Fruit fly (Drosophila melanogaster) whole organism, adult: Measurements from ENCODE around the gene mtDNA-helicase.

ENCODE experiments used
- CG11617 ChIP-seq: fragments of 200-800 bp; sonication (Bioruptor generic); optimal IDR thresholded peaks from 2 replicates; lab custom pipeline; 2017; ENCODE audit warnings: mild to moderate bottlenecking, missing biosample characterization, missing genetic modification reagents, missing genetic modification characterization
- CG12768 ChIP-seq: fragments of 200-800 bp; sonication (Bioruptor generic); optimal IDR thresholded peaks from 2 replicates; lab custom pipeline; 2017; ENCODE audit warnings: missing biosample characterization, missing genetic modification characterization, mild to moderate bottlenecking, moderate library complexity, missing genetic modification reagents
- CG14711 ChIP-seq: fragments of 200-800 bp; sonication (Bioruptor generic); optimal IDR thresholded peaks from 2 replicates; lab custom pipeline; 2018; ENCODE audit warnings: missing biosample characterization, mild to moderate bottlenecking, missing genetic modification characterization, moderate library complexity
- CG1620 ChIP-seq: fragments of 200-800 bp; sonication (Bioruptor generic); optimal IDR thresholded peaks from 2 replicates; lab custom pipeline; 2016; ENCODE audit warnings: missing biosample characterization, missing genetic modification characterization
- CG33017 ChIP-seq: fragments of 200-800 bp; sonication (Bioruptor generic); optimal IDR thresholded peaks from 2 replicates; lab custom pipeline; 2018; ENCODE audit warnings: missing biosample characterization, mild to moderate bottlenecking, missing genetic modification characterization, moderate library complexity
- CG5204 ChIP-seq: fragments of 200-800 bp; sonication (Bioruptor generic); optimal IDR thresholded peaks from 2 replicates; lab custom pipeline; 2016; ENCODE audit warnings: missing biosample characterization, missing genetic modification characterization
- CG7045 ChIP-seq: fragments of 200-800 bp; sonication (Bioruptor generic); optimal IDR thresholded peaks from 2 replicates; lab custom pipeline; 2017; ENCODE audit warnings: missing biosample characterization, mild to moderate bottlenecking, missing genetic modification characterization
- CG7101 ChIP-seq: fragments of 200-800 bp; sonication (Bioruptor generic); optimal IDR thresholded peaks from 2 replicates; lab custom pipeline; 2018; ENCODE audit warnings: missing biosample characterization, mild to moderate bottlenecking, missing genetic modification characterization, moderate library complexity
- Clk ChIP-seq: fragments of 200-800 bp; sonication (Bioruptor generic); optimal IDR thresholded peaks from 2 replicates; lab custom pipeline; 2017; ENCODE audit warnings: missing biosample characterization, missing genetic modification characterization
- Crg-1 ChIP-seq: fragments of 200-800 bp; sonication (Bioruptor generic); optimal IDR thresholded peaks from 2 replicates; lab custom pipeline; 2016; ENCODE audit warnings: missing biosample characterization, missing genetic modification characterization
- Hr96 ChIP-seq: fragments of 200-800 bp; sonication (Bioruptor generic); optimal IDR thresholded peaks from 2 replicates; lab custom pipeline; 2016; ENCODE audit warnings: missing biosample characterization, missing genetic modification characterization
- Mnt ChIP-seq: fragments of 200-800 bp; sonication (Bioruptor generic); optimal IDR thresholded peaks from 2 replicates; lab custom pipeline; 2016; ENCODE audit warnings: missing biosample characterization, mild to moderate bottlenecking, missing genetic modification characterization
- bab1 ChIP-seq: fragments of 200-800 bp; sonication (Bioruptor generic); optimal IDR thresholded peaks from 3 replicates; lab custom pipeline; 2019; ENCODE audit warnings: missing biosample characterization, mild to moderate bottlenecking, missing genetic modification characterization, moderate library complexity
- cic ChIP-seq: fragments of 200-800 bp; sonication (Bioruptor generic); optimal IDR thresholded peaks from 2 replicates; lab custom pipeline; 2017; ENCODE audit warnings: missing biosample characterization, mild to moderate bottlenecking, missing genetic modification characterization, moderate library complexity
- cnc ChIP-seq, 2 experiments: fragments of >200 bp; optimal IDR thresholded peaks; 2 replicates each; lab custom pipeline; 2017
- kay ChIP-seq: fragments of 200-800 bp; sonication (Bioruptor generic); peaks from one replicate; lab custom pipeline; 2016; ENCODE audit warnings: missing biosample characterization, missing genetic modification characterization, borderline replicate concordance
- ovo ChIP-seq: fragments of 200-800 bp; sonication (Bioruptor generic); optimal IDR thresholded peaks from 2 replicates; lab custom pipeline; 2016; ENCODE audit warnings: missing biosample characterization, missing genetic modification characterization
- pad ChIP-seq: fragments of 200-800 bp; sonication (Bioruptor generic); optimal IDR thresholded peaks from 3 replicates; lab custom pipeline; 2017; ENCODE audit warnings: missing biosample characterization, missing genetic modification characterization, mild to moderate bottlenecking, moderate library complexity, missing genetic modification reagents
- tj ChIP-seq: fragments of 200-800 bp; sonication (Bioruptor generic); optimal IDR thresholded peaks from 3 replicates; lab custom pipeline; 2017; ENCODE audit warnings: missing biosample characterization, mild to moderate bottlenecking, missing genetic modification characterization, moderate library complexity
- toe ChIP-seq: fragments of 200-800 bp; sonication (Bioruptor generic); optimal IDR thresholded peaks from 2 replicates; lab custom pipeline; 2016; ENCODE audit warnings: missing biosample characterization, missing genetic modification characterization

mtDNA-helicase gene

DNA sequence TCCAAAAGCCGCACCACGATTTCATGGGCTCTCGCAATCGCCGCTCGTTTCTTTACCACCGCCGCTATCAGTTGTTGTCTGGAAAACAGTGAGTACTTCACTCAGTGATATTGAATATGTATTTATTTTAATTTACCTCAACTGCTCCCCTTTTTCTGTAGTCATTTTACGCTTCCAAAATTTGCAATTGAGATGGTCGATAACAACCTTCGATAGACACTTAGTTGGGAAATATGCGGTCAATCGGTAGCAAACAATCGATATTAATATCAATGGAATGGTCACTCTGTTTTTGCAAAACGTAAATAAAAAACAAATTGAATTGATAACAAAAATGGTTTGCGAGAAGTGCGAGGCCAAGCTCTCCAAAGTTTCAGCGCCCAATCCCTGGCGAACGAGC, 2.7 kb downstream of the mtDNA-helicase start, which contains the start of the genes CG34183 and CG4537:
CG34183 (minus strand) TSS at position 197 of the 400 bp plus-strand sequence.
CG4537 (plus strand) TSS at position 310 of the 400 bp plus-strand sequence.
- peak; percentile 34 for TF ChIP-seq CG1620 (GFP tag; lab: Kevin White, UChicago)
- no peak for TF ChIP-seq CG11617 (GFP tag; lab: Kevin White, UChicago)
- no peak for TF ChIP-seq pad (GFP tag; lab: Kevin White, UChicago)
- TF ChIP-seq CG7045 (GFP tag; lab: Kevin White, UChicago), result no peak
- TF ChIP-seq cic (GFP tag; lab: Kevin White, UChicago), result no peak
- no peak for TF ChIP-seq CG5204 (GFP tag; lab: Kevin White, UChicago)
- TF ChIP-seq tj (GFP tag; lab: Kevin White, UChicago), result no peak
- no peak for TF ChIP-seq ovo (GFP tag; lab: Kevin White, UChicago)
- TF ChIP-seq CG7101 (tag; lab: Kevin White, UChicago), result peak; percentile 5
- no peak for TF ChIP-seq Crg-1 (GFP tag; lab: Kevin White, UChicago)
- no peak for TF ChIP-seq cnc (optimal IDR thresholded peaks at IDR 0.05; lab: Kevin White, UChicago)
- TF ChIP-seq bab1, result peak; percentile 35
- no peak for TF ChIP-seq kay (GFP tag; lab: Kevin White, UChicago)
- no peak for TF ChIP-seq CG14711 (tag; lab: Kevin White, UChicago)
- no peak for TF ChIP-seq Clk
- no peak for TF ChIP-seq CG33017 (tag; lab: Kevin White, UChicago)
- TF ChIP-seq Mnt (GFP tag; lab: Kevin White, UChicago), result peak; percentile 49
- no peak for TF ChIP-seq toe (GFP tag; lab: Kevin White, UChicago)
- no peak for TF ChIP-seq Hr96 (GFP tag; lab: Kevin White, UChicago)
- TF ChIP-seq CG12768 (GFP tag; lab: Kevin White, UChicago), result no peak

DNA sequence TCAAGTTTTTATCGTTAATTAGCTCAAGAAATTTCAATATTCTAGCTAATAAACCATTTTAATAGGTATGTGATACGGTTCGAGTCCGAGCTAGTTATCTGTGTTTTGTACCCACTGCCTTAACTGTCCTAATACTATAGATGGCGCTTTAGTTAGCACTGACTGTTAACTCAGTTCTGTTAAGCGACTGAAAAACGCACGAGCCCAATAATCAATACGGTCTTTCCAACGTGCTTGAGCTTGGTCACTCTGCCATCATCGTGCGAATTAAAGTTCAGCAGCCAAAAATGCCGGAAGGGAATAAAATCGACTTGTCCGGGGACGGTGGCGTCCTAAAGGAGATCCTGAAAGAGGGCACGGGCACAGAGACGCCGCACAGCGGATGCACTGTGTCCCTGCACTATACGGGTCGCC, 5.4 kb downstream of the mtDNA-helicase start, which contains the start of gene Fkbp59:
Fkbp59 (plus strand) TSS at position 150 of the 414 bp plus-strand sequence.
- TF ChIP-seq toe (GFP tag; lab: Kevin White, UChicago), result no peak
- peak; percentile 10 for TF ChIP-seq CG7101 (tag; lab: Kevin White, UChicago)
- no peak for TF ChIP-seq tj (GFP tag; lab: Kevin White, UChicago)
- peak; percentile 23 for TF ChIP-seq bab1
- peak; percentile 25 for TF ChIP-seq CG33017 (tag; lab: Kevin White, UChicago)
- no peak for TF ChIP-seq CG14711 (tag; lab: Kevin White, UChicago)
- TF ChIP-seq CG5204 (GFP tag; lab: Kevin White, UChicago), result no peak
- no peak for TF ChIP-seq Hr96 (GFP tag; lab: Kevin White, UChicago)
- TF ChIP-seq pad (GFP tag; lab: Kevin White, UChicago), result no peak
- no peak for TF ChIP-seq cnc (optimal IDR thresholded peaks at IDR 0.05; lab: Kevin White, UChicago)
- no peak for TF ChIP-seq CG11617 (GFP tag; lab: Kevin White, UChicago)
- TF ChIP-seq Mnt (GFP tag; lab: Kevin White, UChicago), result peak; percentile 80
- TF ChIP-seq CG7045 (GFP tag; lab: Kevin White, UChicago), result no peak
- TF ChIP-seq CG1620 (GFP tag; lab: Kevin White, UChicago), result peak; percentile 8
- peak; percentile 5 for TF ChIP-seq ovo (GFP tag; lab: Kevin White, UChicago)
- no peak for TF ChIP-seq Crg-1 (GFP tag; lab: Kevin White, UChicago)
- no peak for TF ChIP-seq CG12768 (GFP tag; lab: Kevin White, UChicago)
- TF ChIP-seq kay (GFP tag; lab: Kevin White, UChicago), result no peak
- TF ChIP-seq cic (GFP tag; lab: Kevin White, UChicago), result no peak
- no peak for TF ChIP-seq Clk

DNA sequence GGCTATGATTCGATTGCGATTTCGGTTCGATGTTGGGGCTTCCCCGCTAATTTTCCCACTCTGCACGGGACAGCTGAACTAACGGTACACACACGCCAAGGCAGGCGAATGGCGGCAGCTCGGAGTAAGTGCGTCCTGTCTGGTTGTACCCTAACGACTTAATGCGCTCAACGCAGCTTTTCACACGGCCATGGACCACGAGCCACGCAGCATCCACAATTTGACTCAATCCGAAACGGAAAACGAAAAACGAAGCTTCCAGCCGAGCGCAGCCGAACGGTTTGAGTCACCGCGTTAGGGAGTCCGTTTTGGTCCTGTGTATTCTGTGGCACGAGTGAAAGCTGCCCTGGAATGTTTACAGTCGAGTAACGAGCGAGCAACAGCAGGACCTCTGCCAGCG, 7.2 kb downstream of the mtDNA-helicase start, which contains the start of gene nAChRalpha6:
nAChRalpha6 (minus strand) TSS at position 165 of the 400 bp plus-strand sequence.
- TF ChIP-seq cnc (optimal IDR thresholded peaks at IDR 0.05; lab: Kevin White, UChicago) (no peak), CG14711 (tag; lab: Kevin White, UChicago) (no peak), bab1 (no peak), Crg-1 (GFP tag; lab: Kevin White, UChicago) (no peak), Clk (no peak), Hr96 (GFP tag; lab: Kevin White, UChicago) (no peak)

DNA sequence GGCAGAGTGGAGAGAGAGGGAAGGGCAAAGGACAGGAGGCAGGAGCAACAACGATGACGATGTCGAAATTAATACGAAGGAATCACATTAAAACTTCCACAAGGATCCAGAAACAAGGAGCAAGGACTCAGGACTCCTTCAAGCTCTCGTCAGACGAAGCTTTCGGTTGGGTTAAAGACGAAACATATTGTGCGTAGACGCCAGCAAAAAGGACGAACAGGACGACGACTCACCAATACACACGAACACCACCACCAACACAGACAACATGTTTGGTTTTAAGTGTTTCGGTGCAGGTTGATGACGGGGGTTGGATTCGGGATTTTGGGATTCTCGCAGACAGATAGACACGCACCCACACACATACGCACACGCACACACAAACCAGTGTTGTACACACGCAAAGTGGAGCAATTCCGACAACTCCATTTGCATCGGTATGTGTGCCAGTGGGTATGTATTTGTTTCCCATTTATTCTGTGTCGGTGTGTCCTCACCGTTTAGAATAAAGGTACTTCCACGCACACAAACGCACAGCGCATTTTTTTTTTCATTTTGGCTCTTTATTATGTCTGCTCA, 10.8 kb downstream of the mtDNA-helicase start:
- no peak for TF ChIP-seq CG33017 (tag; lab: Kevin White, UChicago)
- TF ChIP-seq kay (GFP tag; lab: Kevin White, UChicago), result no peak
- TF ChIP-seq tj (GFP tag; lab: Kevin White, UChicago), result no peak
- no peak for TF ChIP-seq CG14711 (tag; lab: Kevin White, UChicago)
- TF ChIP-seq Crg-1 (GFP tag; lab: Kevin White, UChicago), result no peak
- TF ChIP-seq cnc (optimal IDR thresholded peaks at IDR 0.05; lab: Kevin White, UChicago), result no peak
- TF ChIP-seq Clk, result no peak
- no peak for TF ChIP-seq CG7101 (tag; lab: Kevin White, UChicago)
- TF ChIP-seq cic (GFP tag; lab: Kevin White, UChicago), result no peak
- no peak for TF ChIP-seq toe (GFP tag; lab: Kevin White, UChicago)
- TF ChIP-seq CG7045 (GFP tag; lab: Kevin White, UChicago), result no peak
- TF ChIP-seq Hr96 (GFP tag; lab: Kevin White, UChicago), result no peak
- TF ChIP-seq ovo (GFP tag; lab: Kevin White, UChicago), result no peak

DNA sequence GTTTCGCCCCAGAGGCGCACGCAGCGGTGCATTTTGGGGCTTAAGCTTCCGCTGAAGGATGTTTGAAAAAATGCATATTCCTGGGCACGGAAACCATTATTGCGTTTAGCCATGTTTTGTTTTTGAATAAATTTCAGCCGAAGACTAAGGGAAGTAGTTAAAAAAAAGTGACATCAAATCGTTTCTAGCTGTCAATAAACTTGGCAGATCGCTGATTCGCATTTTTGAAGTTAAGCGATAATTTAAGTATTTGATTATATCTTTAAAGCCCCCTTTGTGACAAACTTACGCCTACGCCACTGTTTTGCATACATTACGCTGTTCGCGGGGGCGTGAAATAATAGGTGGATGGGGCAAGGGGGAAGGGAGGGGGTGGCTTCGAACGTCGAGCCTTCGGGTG, 28.9 kb downstream of the mtDNA-helicase start:
- no peak for TF ChIP-seq CG1620 (GFP tag; lab: Kevin White, UChicago)
- TF ChIP-seq CG5204 (GFP tag; lab: Kevin White, UChicago), result no peak
- no peak for TF ChIP-seq CG7101 (tag; lab: Kevin White, UChicago)
- no peak for TF ChIP-seq tj (GFP tag; lab: Kevin White, UChicago)
- TF ChIP-seq Crg-1 (GFP tag; lab: Kevin White, UChicago), result no peak
- no peak for TF ChIP-seq kay (GFP tag; lab: Kevin White, UChicago)
- no peak for TF ChIP-seq cic (GFP tag; lab: Kevin White, UChicago)
